Fruit fly (Drosophila melanogaster) whole organism, prepupa: Measurements from ENCODE around the gene p23.
A peak's percentile ranks its signal among the peaks of the same experiment; 100 is the strongest.

Source experiments
- Blimp-1 ChIP-seq: fragments of 200-800 bp; sonication (Bioruptor generic); optimal IDR thresholded peaks from 3 replicates; lab custom pipeline; 2017; ENCODE audit warnings: missing biosample characterization, missing genetic modification characterization, mild to moderate bottlenecking, moderate library complexity, missing genetic modification reagents
- CG10631 ChIP-seq: fragments of 200-800 bp; sonication (Bioruptor generic); optimal IDR thresholded peaks from 2 replicates; lab custom pipeline; 2016; ENCODE audit warnings: missing biosample characterization, missing genetic modification characterization
- CG11294 ChIP-seq: fragments of 200-800 bp; sonication (Bioruptor generic); IDR thresholded peaks from 2 replicates; pipeline ENCODE4 v1.3.6; 2022; ENCODE audit warnings: missing biosample characterization, missing genetic modification characterization
- CG11762 ChIP-seq: fragments of 200-800 bp; sonication (Bioruptor generic); optimal IDR thresholded peaks from 3 replicates; lab custom pipeline; 2016; ENCODE audit warnings: missing biosample characterization, missing genetic modification characterization; ENCODE audit not compliant: insufficient read depth
- CG15336 ChIP-seq: fragments of 200-800 bp; sonication (Bioruptor generic); IDR thresholded peaks from 2 replicates; pipeline ENCODE4 v1.3.6; 2022; ENCODE audit warnings: missing biosample characterization, missing genetic modification characterization
- CG1621 ChIP-seq: fragments of 200-800 bp; sonication (Bioruptor generic); optimal IDR thresholded peaks from 3 replicates; lab custom pipeline; 2018; ENCODE audit warnings: missing biosample characterization, mild to moderate bottlenecking, missing genetic modification characterization
- CG16779 ChIP-seq: fragments of 200-800 bp; sonication (Bioruptor generic); optimal IDR thresholded peaks from 3 replicates; lab custom pipeline; 2017; ENCODE audit warnings: missing biosample characterization, mild to moderate bottlenecking, missing genetic modification characterization
- CG3032 ChIP-seq: fragments of 200-800 bp; optimal IDR thresholded peaks from 2 replicates; lab custom pipeline; 2019; ENCODE audit warnings: missing biosample characterization, mild to moderate bottlenecking, missing genetic modification characterization, moderate library complexity
- CG32006 ChIP-seq: fragments of 200-800 bp; sonication (Bioruptor generic); optimal IDR thresholded peaks from 3 replicates; lab custom pipeline; 2017; ENCODE audit warnings: missing biosample characterization, mild to moderate bottlenecking, missing genetic modification characterization
- CG3919 ChIP-seq: fragments of 200-800 bp; sonication (Bioruptor generic); optimal IDR thresholded peaks from 3 replicates; lab custom pipeline; 2016; ENCODE audit warnings: missing biosample characterization, missing genetic modification characterization
- CG4318 ChIP-seq: fragments of 200-800 bp; sonication (Bioruptor generic); optimal IDR thresholded peaks from 3 replicates; lab custom pipeline; 2017; ENCODE audit warnings: missing biosample characterization, mild to moderate bottlenecking, missing genetic modification characterization
- CG6163 ChIP-seq: fragments of 200-800 bp; sonication (Bioruptor generic); IDR thresholded peaks from 3 replicates; pipeline ENCODE4 v1.3.6; 2022; ENCODE audit warnings: missing biosample characterization, missing genetic modification characterization
- CG6808 ChIP-seq: fragments of 200-800 bp; sonication (Bioruptor generic); optimal IDR thresholded peaks from 3 replicates; lab custom pipeline; 2017; ENCODE audit warnings: missing biosample characterization, missing genetic modification characterization, mild to moderate bottlenecking, moderate library complexity, missing genetic modification reagents
- CG6854 ChIP-seq: fragments of 200-800 bp; sonication (Bioruptor generic); optimal IDR thresholded peaks from 2 replicates; lab custom pipeline; 2017; ENCODE audit warnings: missing biosample characterization, mild to moderate bottlenecking, missing genetic modification characterization
- CG7368 ChIP-seq: fragments of 200-800 bp; sonication (Bioruptor generic); optimal IDR thresholded peaks from 3 replicates; lab custom pipeline; 2016; ENCODE audit warnings: missing biosample characterization, missing genetic modification characterization
- CG8119 ChIP-seq: fragments of 200-800 bp; sonication (Bioruptor generic); IDR thresholded peaks from 3 replicates; pipeline ENCODE4 v1.3.6; 2022; ENCODE audit warnings: missing biosample characterization, missing genetic modification characterization
- CG8319 ChIP-seq: fragments of 200-800 bp; sonication (Bioruptor generic); optimal IDR thresholded peaks from 3 replicates; lab custom pipeline; 2016; ENCODE audit warnings: missing biosample characterization, missing genetic modification characterization
- CG8632 ChIP-seq: fragments of 200-800 bp; sonication (Bioruptor generic); optimal IDR thresholded peaks from 3 replicates; lab custom pipeline; 2016; ENCODE audit warnings: missing biosample characterization, missing genetic modification characterization
- Eip75B ChIP-seq: fragments of 200-800 bp; sonication (Bioruptor generic); optimal IDR thresholded peaks from 3 replicates; lab custom pipeline; 2016; ENCODE audit warnings: missing biosample characterization, missing genetic modification characterization
- Eip78C ChIP-seq: fragments of 200-800 bp; sonication (Bioruptor generic); peaks from one replicate; lab custom pipeline; 2016; ENCODE audit warnings: missing biosample characterization, missing genetic modification characterization
- Eip93F ChIP-seq: fragments of 200-800 bp; sonication (Bioruptor generic); optimal IDR thresholded peaks from 2 replicates; lab custom pipeline; 2016; ENCODE audit warnings: missing biosample characterization, mild to moderate bottlenecking, missing genetic modification characterization
- Ets21C ChIP-seq: fragments of 200-800 bp; sonication (Bioruptor generic); optimal IDR thresholded peaks from 3 replicates; lab custom pipeline; 2016; ENCODE audit warnings: missing biosample characterization, missing genetic modification characterization
- Ets96B ChIP-seq: fragments of 200-800 bp; optimal IDR thresholded peaks from 2 replicates; lab custom pipeline; 2019; ENCODE audit warnings: missing biosample characterization, mild to moderate bottlenecking, missing genetic modification characterization, moderate library complexity
- Hr39 ChIP-seq: fragments of 200-800 bp; sonication (Bioruptor generic); optimal IDR thresholded peaks from 2 replicates; lab custom pipeline; 2016; ENCODE audit warnings: missing biosample characterization, missing genetic modification characterization
- Hr4 ChIP-seq: fragments of 200-800 bp; sonication (Bioruptor generic); optimal IDR thresholded peaks from 3 replicates; lab custom pipeline; 2016; ENCODE audit warnings: missing biosample characterization, missing genetic modification characterization
- Lpt ChIP-seq: fragments of 200-800 bp; sonication (Bioruptor generic); optimal IDR thresholded peaks from 3 replicates; lab custom pipeline; 2016; ENCODE audit warnings: missing biosample characterization, missing genetic modification characterization
- Smox ChIP-seq: fragments of 200-800 bp; sonication (Bioruptor generic); optimal IDR thresholded peaks from 3 replicates; lab custom pipeline; 2016; ENCODE audit warnings: missing biosample characterization, missing genetic modification characterization
- Sox14 ChIP-seq: fragments of 200-800 bp; sonication (Bioruptor generic); optimal IDR thresholded peaks from 3 replicates; lab custom pipeline; 2016; ENCODE audit warnings: missing biosample characterization, missing genetic modification characterization
- acj6 ChIP-seq: fragments of 200-800 bp; sonication (Bioruptor generic); optimal IDR thresholded peaks from 3 replicates; lab custom pipeline; 2016; ENCODE audit warnings: missing biosample characterization, missing genetic modification characterization
- cyc ChIP-seq: fragments of 200-800 bp; sonication (Bioruptor generic); optimal IDR thresholded peaks from 3 replicates; lab custom pipeline; 2016; ENCODE audit warnings: missing biosample characterization, missing genetic modification characterization
- dac ChIP-seq: fragments of 200-800 bp; sonication (Bioruptor generic); optimal IDR thresholded peaks from 2 replicates; lab custom pipeline; 2017; ENCODE audit warnings: missing biosample characterization, mild to moderate bottlenecking, missing genetic modification characterization
- dsx ChIP-seq: fragments of 200-800 bp; optimal IDR thresholded peaks from 3 replicates; lab custom pipeline; 2019; ENCODE audit warnings: missing biosample characterization, mild to moderate bottlenecking, missing genetic modification characterization, moderate library complexity; ENCODE audit not compliant: poor library complexity, severe bottlenecking
- esn ChIP-seq: fragments of 200-800 bp; sonication (Bioruptor generic); optimal IDR thresholded peaks from 2 replicates; lab custom pipeline; 2016; ENCODE audit warnings: missing biosample characterization, mild to moderate bottlenecking, missing genetic modification characterization, moderate library complexity
- fd59A ChIP-seq: fragments of 200-800 bp; sonication (Bioruptor generic); optimal IDR thresholded peaks from 2 replicates; lab custom pipeline; 2017; ENCODE audit warnings: missing biosample characterization, mild to moderate bottlenecking, missing genetic modification characterization, missing genetic modification reagents
- fd85E ChIP-seq: fragments of 200-800 bp; sonication (Bioruptor generic); optimal IDR thresholded peaks from 3 replicates; lab custom pipeline; 2016; ENCODE audit warnings: missing biosample characterization, missing genetic modification characterization
- fkh ChIP-seq: fragments of 200-800 bp; sonication (Bioruptor generic); optimal IDR thresholded peaks from 3 replicates; lab custom pipeline; 2017; ENCODE audit warnings: missing biosample characterization, mild to moderate bottlenecking, missing genetic modification characterization, moderate library complexity
- lz ChIP-seq: fragments of 200-800 bp; sonication (Bioruptor generic); optimal IDR thresholded peaks from 3 replicates; lab custom pipeline; 2016; ENCODE audit warnings: missing biosample characterization, missing genetic modification characterization
- net ChIP-seq: fragments of 200-800 bp; sonication (Bioruptor generic); optimal IDR thresholded peaks from 3 replicates; lab custom pipeline; 2016; ENCODE audit warnings: missing biosample characterization, missing genetic modification characterization
- pdm3 ChIP-seq: fragments of 200-800 bp; sonication (Bioruptor generic); optimal IDR thresholded peaks from 3 replicates; lab custom pipeline; 2016; ENCODE audit warnings: missing biosample characterization, missing genetic modification characterization
- salr ChIP-seq, 2 experiments: fragments of 200-800 bp; sonication (Bioruptor generic); optimal IDR thresholded peaks; 3 replicates each; lab custom pipeline; 2016 to 2018; ENCODE audit warnings: missing biosample characterization in 2 of 2, missing genetic modification characterization in 2 of 2, mild to moderate bottlenecking in 1 of 2
- ss ChIP-seq, 2 experiments: fragments of 200-800 bp; sonication (Bioruptor generic); optimal IDR thresholded peaks; 2 replicates in 1 of 2; 3 replicates in 1 of 2; lab custom pipeline; 2017 to 2018; ENCODE audit warnings: mild to moderate bottlenecking in 2 of 2, missing biosample characterization in 2 of 2, missing genetic modification characterization in 2 of 2, moderate library complexity in 1 of 2
- svp ChIP-seq: fragments of 200-800 bp; sonication (Bioruptor generic); peaks from one replicate; lab custom pipeline; 2016; ENCODE audit warnings: missing biosample characterization, missing genetic modification characterization
- vri ChIP-seq: fragments of 200-800 bp; sonication (Bioruptor generic); optimal IDR thresholded peaks from 3 replicates; lab custom pipeline; 2016; ENCODE audit warnings: missing biosample characterization, mild to moderate bottlenecking, missing genetic modification characterization

Gene p23

DNA sequence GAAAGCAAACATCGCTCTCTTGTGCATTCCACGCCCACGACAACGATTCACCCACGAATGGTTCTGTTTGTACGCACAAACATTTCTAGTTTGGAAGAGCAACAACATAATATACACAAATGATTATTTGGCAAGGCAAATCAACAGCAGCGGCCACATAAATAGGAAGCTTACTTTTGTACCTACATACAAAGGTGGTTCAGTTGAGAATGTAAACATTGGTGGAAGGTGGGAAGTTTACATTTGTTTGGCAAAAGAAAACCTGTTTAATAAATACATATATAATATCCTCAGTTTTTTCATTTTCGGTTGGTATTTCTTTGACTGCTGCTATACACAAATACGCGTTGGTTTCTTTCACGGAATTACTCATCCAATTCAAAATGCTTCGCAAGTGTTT, 24.8 kb downstream of the p23 start (continued):
- peak; percentile 64 for TF ChIP-seq CG11762
- TF ChIP-seq CG6163 (GFP tag; lab: Robert Waterston, UW): no peak
- TF ChIP-seq dac (GFP tag; lab: Kevin White, UChicago): peak; percentile 34
- TF ChIP-seq fd59A (GFP tag; lab: Kevin White, UChicago): no peak
- TF ChIP-seq CG11294 (GFP tag; lab: Robert Waterston, UW): no peak
- TF ChIP-seq Eip75B: peak; percentile 41
- TF ChIP-seq net (GFP tag; lab: Kevin White, UChicago): peak; percentile 57
- peak; percentile 57 for TF ChIP-seq lz (GFP tag; lab: Kevin White, UChicago)
- TF ChIP-seq ss (GFP tag; optimal IDR thresholded peaks at IDR 0.05; lab: Kevin White, UChicago): no peak
- TF ChIP-seq fkh: peak; percentile 96

- peak; percentile 55 for TF ChIP-seq Blimp-1 (GFP tag; lab: Kevin White, UChicago)
- no peak for TF ChIP-seq CG10631 (GFP tag; lab: Kevin White, UChicago)
- no peak for TF ChIP-seq CG16779
- TF ChIP-seq, all 60 proteins: peak for 1
Observed at dm6 chr3R:9703273-9703672, 25.5 kb downstream of the p23 start.

dm6 chr3R:9704183-9705007, 26.7 kb downstream of the p23 start:
- TF ChIP-seq fd85E (GFP tag; lab: Kevin White, UChicago) (peak; percentile 1), fkh (peak; percentile 13), Lpt (GFP tag; lab: Kevin White, UChicago) (peak; percentile 33), vri (GFP tag; lab: Kevin White, UChicago) (peak; percentile 99), esn (GFP tag; lab: Kevin White, UChicago) (no peak), svp (GFP tag; lab: Kevin White, UChicago) (peak; percentile 85), CG10631 (GFP tag; lab: Kevin White, UChicago) (no peak), CG16779 (peak; percentile 42)

- no peak for TF ChIP-seq CG8119
- TF ChIP-seq Hr39 (GFP tag; lab: Kevin White, UChicago): no peak
- TF ChIP-seq Hr4 (GFP tag; lab: Kevin White, UChicago): no peak
- peak; percentile 28 for TF ChIP-seq CG6854 (GFP tag; lab: Kevin White, UChicago)
- TF ChIP-seq CG7368 (GFP tag; lab: Kevin White, UChicago): no peak
- no peak for TF ChIP-seq CG8632 (GFP tag; lab: Kevin White, UChicago)
- peak; percentile 60 for TF ChIP-seq dsx (GFP tag; lab: Kevin White, UChicago)
- no peak for TF ChIP-seq CG32006 (GFP tag; lab: Kevin White, UChicago)
- no peak for TF ChIP-seq CG6808 (GFP tag; lab: Kevin White, UChicago)
- peak; percentile 38 for TF ChIP-seq lz (GFP tag; lab: Kevin White, UChicago)
- TF ChIP-seq Ets96B (tag; lab: Kevin White, UChicago): peak; percentile 11
- no peak for TF ChIP-seq CG4318
- TF ChIP-seq Eip75B: no peak
- no peak for TF ChIP-seq acj6 (GFP tag; lab: Kevin White, UChicago)
- no peak for TF ChIP-seq Ets21C (GFP tag; lab: Kevin White, UChicago)
- TF ChIP-seq CG8319 (GFP tag; lab: Kevin White, UChicago): no peak
- no peak for TF ChIP-seq CG6163 (GFP tag; lab: Robert Waterston, UW)
- TF ChIP-seq CG3032: peak; percentile 36
- TF ChIP-seq Eip93F: no peak
- TF ChIP-seq esn (GFP tag; lab: Kevin White, UChicago): peak; percentile 55
- peak; percentile 1 for TF ChIP-seq cyc
- no peak for TF ChIP-seq CG3919
- TF ChIP-seq fd85E (GFP tag; lab: Kevin White, UChicago): no peak
- TF ChIP-seq ss (GFP tag; optimal IDR thresholded peaks at IDR 0.05; lab: Kevin White, UChicago): no peak
- no peak for TF ChIP-seq pdm3 (GFP tag; lab: Kevin White, UChicago)
- TF ChIP-seq Eip78C (GFP tag; lab: Kevin White, UChicago): no peak
- TF ChIP-seq Sox14: peak; percentile 69
- TF ChIP-seq salr (GFP tag; optimal IDR thresholded peaks at IDR 0.05; lab: Kevin White, UChicago): no peak
- TF ChIP-seq Smox (GFP tag; lab: Kevin White, UChicago): no peak
- TF ChIP-seq CG15336 (GFP tag; lab: Robert Waterston, UW): no peak
- peak; percentile 81 for TF ChIP-seq CG1621 (tag; lab: Kevin White, UChicago)
Observed at dm6 chr3R:9705008-9705628, 27.4 kb downstream of the p23 start, which contains the start of gene Unc-115a. Unc-115a (minus strand) TSS chr3R:9705417.
